Worm (Caenorhabditis elegans) whole organism, L1 larva: ENCODE measurements around the gene pros-1.

Experiments used
- egl-27 ChIP-seq, 2 experiments: fragments of 150-350 bp in 1 of 2; sonication (generic microtip); optimal IDR thresholded peaks; 3 replicates each; lab custom pipeline; 2017 to 2018; ENCODE audit warnings: missing biosample characterization in 2 of 2, missing genetic modification characterization in 2 of 2, missing genetic modification reagents in 2 of 2
- elt-3 ChIP-seq, 6 experiments: fragments of 150-350 bp in 1 of 6; sonication (generic microtip); optimal IDR thresholded peaks; 2 replicates each; lab custom pipeline; 2017 to 2018; ENCODE audit warnings: missing biosample characterization in 6 of 6, missing genetic modification characterization in 6 of 6, inconsistent platforms in 1 of 6
- fkh-4 ChIP-seq: sonication (generic microtip); optimal IDR thresholded peaks from 2 replicates; lab custom pipeline; 2016; ENCODE audit warnings: missing compliant biosample characterization, missing genetic modification characterization, borderline replicate concordance
- fos-1 ChIP-seq: fragments of 150-350 bp; optimal IDR thresholded peaks from 2 replicates; lab custom pipeline; 2014; ENCODE audit warnings: missing biosample characterization, missing genetic modification characterization
- lin-39 ChIP-seq: fragments of 150-350 bp; optimal IDR thresholded peaks from 2 replicates; lab custom pipeline; 2014; ENCODE audit warnings: missing biosample characterization, missing genetic modification reagents, missing genetic modification characterization
- unc-62 ChIP-seq: fragments of 150-350 bp; optimal IDR thresholded peaks from 2 replicates; lab custom pipeline; 2014; ENCODE audit warnings: missing biosample characterization, missing genetic modification reagents, missing genetic modification characterization

ce11 chrIII:8098116-8098515 is 31.0 kb downstream of the pros-1 start, which contains the start of gene K06H7.8:
- TF ChIP-seq lin-39: no peak
- TF ChIP-seq elt-3 (tag; optimal IDR thresholded peaks at IDR 0.05; lab: Kevin White, UChicago): no peak
- no peak for TF ChIP-seq fos-1 (tag; lab: Kevin White, UChicago)
- TF ChIP-seq fkh-4 (tag; lab: Kevin White, UChicago): no peak
- TF ChIP-seq egl-27 (tag; optimal IDR thresholded peaks at IDR 0.05; lab: Kevin White, UChicago): no peak
- TF ChIP-seq unc-62 (GFP tag; lab: Kevin White, UChicago): no peak
